Worm (Caenorhabditis elegans): ENCODE data around the gene sru-7.

ce11 chrIV:8487183-8487582 lies 5.2 kb upstream of the sru-7 start, which contains the start of gene srlf-3:
- TF ChIP-seq lin-39 (tag; optimal IDR thresholded peaks at IDR 0.05), result no peak
- TF ChIP-seq nhr-25 (tag; optimal IDR thresholded peaks at IDR 0.05), result no peak
- no peak for TF ChIP-seq nhr-237 (tag; optimal IDR thresholded peaks at IDR 0.05)
